Worm (Caenorhabditis elegans): ENCODE results near the gene idpa-2.

DNA sequence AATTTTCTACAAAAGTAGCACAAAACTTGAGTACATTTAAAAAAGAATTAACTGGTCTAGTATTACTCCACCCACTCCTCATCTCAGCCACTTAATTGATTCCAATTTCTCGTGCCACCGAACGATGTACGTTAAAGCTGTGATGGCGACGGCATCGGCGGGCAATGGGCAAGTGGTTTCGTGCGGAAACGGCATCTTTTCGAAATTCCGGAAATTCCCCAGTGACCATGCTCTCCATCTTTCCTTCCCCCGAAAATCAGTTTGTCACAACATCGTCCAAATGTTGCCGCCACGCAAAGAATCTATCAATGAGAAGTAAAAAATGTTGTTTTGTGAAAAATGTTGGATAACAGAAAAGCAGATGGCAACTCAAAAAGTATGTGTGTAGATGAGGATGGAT is 40.4 kb upstream of the idpa-2 start:
- no peak for TF ChIP-seq him-1 (tag; optimal IDR thresholded peaks at IDR 0.05)
- TF ChIP-seq W03F9.2 (tag; optimal IDR thresholded peaks at IDR 0.05): no peak
- no peak for TF ChIP-seq dao-5 (tag; optimal IDR thresholded peaks at IDR 0.05)

Data from whole organism, L4/young adult.